Worm (Caenorhabditis elegans): ENCODE measurements around the gene ZK666.1.
A peak's percentile ranks its signal among the peaks of the same experiment; 100 is the strongest.

ZK666.1 gene

DNA sequence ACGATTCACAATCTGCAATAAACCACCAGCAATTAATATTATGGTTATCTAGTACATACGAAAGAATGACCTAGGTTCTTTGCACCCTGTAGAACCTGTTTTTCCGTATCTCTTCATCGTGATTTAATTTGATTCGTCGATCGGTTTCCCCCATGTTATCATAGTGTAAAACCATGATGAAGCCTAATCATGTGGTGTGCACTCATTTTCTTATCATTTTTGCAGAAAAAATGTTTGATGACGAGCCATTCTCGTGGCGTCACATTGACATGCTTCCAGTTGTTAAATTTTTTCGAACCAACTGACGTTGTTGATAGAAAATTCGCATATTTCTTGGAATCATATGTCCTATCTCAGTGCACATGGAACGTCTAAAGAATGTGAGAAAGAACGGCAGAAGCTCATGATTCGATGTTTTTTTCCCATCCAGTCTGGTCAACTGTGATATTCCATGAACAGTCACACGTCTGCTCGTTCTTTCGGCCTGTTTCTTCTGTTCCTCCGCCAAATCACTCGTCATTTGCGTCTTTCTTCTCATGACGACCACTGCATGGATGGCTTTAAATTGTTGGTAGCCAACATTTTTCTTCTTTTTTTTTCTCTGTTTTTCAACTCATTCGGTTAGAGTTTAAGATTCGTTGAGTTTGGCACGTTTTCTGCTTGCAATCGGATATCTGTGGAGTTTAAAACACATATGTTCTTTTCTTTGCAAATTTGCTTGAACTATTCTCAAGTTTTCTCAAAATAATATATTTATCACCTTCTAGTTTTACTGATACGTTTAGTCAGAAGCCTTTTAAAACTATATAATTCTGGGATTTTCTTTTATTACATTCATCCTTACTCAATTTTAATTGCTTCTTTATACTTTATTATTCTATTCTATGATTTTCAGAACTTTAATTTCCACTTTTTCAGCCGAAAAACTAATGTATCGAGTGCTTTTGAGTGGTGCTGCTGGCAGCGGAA is 23.5 kb downstream of the ZK666.1 start, which contains the start of gene ZK673.2:
TSS of gene ZK673.2 (plus strand) at position 919 of the 969 bp plus-strand sequence.
- TF ChIP-seq mdl-1 (tag; optimal IDR thresholded peaks at IDR 0.05): peak; percentile 39
- no peak for TF ChIP-seq ceh-9 (tag; optimal IDR thresholded peaks at IDR 0.05)
- TF ChIP-seq fkh-2 (tag; optimal IDR thresholded peaks at IDR 0.05): no peak
- TF ChIP-seq pqm-1 (tag; optimal IDR thresholded peaks at IDR 0.05): peak; percentile 95
- peak; percentile 19 to 56 (median 50) for TF ChIP-seq elt-3 (tag; optimal IDR thresholded peaks at IDR 0.05)
- no peak for TF ChIP-seq egl-27 (tag; optimal IDR thresholded peaks at IDR 0.05)
- TF ChIP-seq nhr-43 (tag; optimal IDR thresholded peaks at IDR 0.05; ENCODE audit: poor library complexity, severe bottlenecking): peak; percentile 71
- TF ChIP-seq nhr-28 (tag; optimal IDR thresholded peaks at IDR 0.05): no peak
- no peak for TF ChIP-seq aly-2 (tag; optimal IDR thresholded peaks at IDR 0.05)
- peak; percentile 75 for TF ChIP-seq nhr-25 (tag; optimal IDR thresholded peaks at IDR 0.05)
- peak; percentile 40 for TF ChIP-seq pha-4 (tag; optimal IDR thresholded peaks at IDR 0.05)
- no peak for TF ChIP-seq mml-1 (tag; optimal IDR thresholded peaks at IDR 0.05)
- TF ChIP-seq elt-2 (tag; optimal IDR thresholded peaks at IDR 0.05): peak; percentile 95
- TF ChIP-seq nhr-11 (tag; optimal IDR thresholded peaks at IDR 0.05): peak; percentile 10
- no peak for TF ChIP-seq ceh-16 (tag; optimal IDR thresholded peaks at IDR 0.05)
- peak; percentile 29 for TF ChIP-seq jun-1 (tag; optimal IDR thresholded peaks at IDR 0.05)
- TF ChIP-seq ama-1 (optimal IDR thresholded peaks at IDR 0.05): peak; percentile 91
- TF ChIP-seq nfya-1 (tag; optimal IDR thresholded peaks at IDR 0.05; ENCODE audit: insufficient read depth): peak; percentile 28
- TF ChIP-seq skn-1 (tag; optimal IDR thresholded peaks at IDR 0.05): no peak
- TF ChIP-seq elt-1 (tag; optimal IDR thresholded peaks at IDR 0.05): peak; percentile 27
- peak; percentile 18 for TF ChIP-seq lsy-12 (tag; optimal IDR thresholded peaks at IDR 0.05)
- peak; percentile 54 for TF ChIP-seq nhr-23 (tag; optimal IDR thresholded peaks at IDR 0.05)
- no peak for TF ChIP-seq ztf-4 (tag; optimal IDR thresholded peaks at IDR 0.05)
- TF ChIP-seq nhr-12 (tag; optimal IDR thresholded peaks at IDR 0.05): no peak

ce11 chrII:10446814-10447213 is 24.3 kb downstream of the ZK666.1 start:
- TF ChIP-seq aly-2 (tag; optimal IDR thresholded peaks at IDR 0.05) (no peak), pha-4 (tag; optimal IDR thresholded peaks at IDR 0.05) (peak; percentile 75), ztf-11 (tag; optimal IDR thresholded peaks at IDR 0.05) (no peak)

DNA sequence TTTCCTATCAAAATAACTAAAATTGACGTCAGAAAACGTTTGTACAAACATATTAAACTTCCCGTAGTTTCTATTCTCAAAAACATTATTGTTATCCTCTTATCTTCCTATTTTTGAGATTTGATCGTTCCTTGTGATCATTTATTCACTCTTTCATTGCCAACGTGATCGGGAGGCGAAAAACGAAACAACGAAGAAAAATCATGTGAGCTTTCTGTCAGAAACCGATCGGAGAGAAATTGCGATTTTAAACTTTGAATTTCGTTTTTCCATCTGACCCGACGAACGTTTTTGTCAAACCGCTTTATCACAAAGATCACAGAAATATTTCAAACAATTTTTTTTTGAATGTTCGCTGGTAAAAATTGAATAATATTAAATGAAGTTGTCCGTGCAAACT is 24.8 kb downstream of the ZK666.1 start:
- TF ChIP-seq nhr-43 (tag; optimal IDR thresholded peaks at IDR 0.05; ENCODE audit: poor library complexity, severe bottlenecking) (peak; percentile 10), lsy-12 (tag; optimal IDR thresholded peaks at IDR 0.05) (no peak), nhr-23 (tag; optimal IDR thresholded peaks at IDR 0.05) (peak; percentile 26), elt-1 (tag; optimal IDR thresholded peaks at IDR 0.05) (peak; percentile 48), jun-1 (tag; optimal IDR thresholded peaks at IDR 0.05) (peak; percentile 43), hmg-11 (tag; optimal IDR thresholded peaks at IDR 0.05) (no peak), snpc-4 (tag; optimal IDR thresholded peaks at IDR 0.05) (peak; percentile 12), pha-4 (tag; optimal IDR thresholded peaks at IDR 0.05) (peak; percentile 8), elt-2 (tag; optimal IDR thresholded peaks at IDR 0.05) (peak; percentile 68), nfya-1 (tag; optimal IDR thresholded peaks at IDR 0.05; ENCODE audit: insufficient read depth) (peak; percentile 15), R02D3.7 (tag; optimal IDR thresholded peaks at IDR 0.05) (no peak), pqm-1 (tag; optimal IDR thresholded peaks at IDR 0.05) (peak; percentile 58)

DNA sequence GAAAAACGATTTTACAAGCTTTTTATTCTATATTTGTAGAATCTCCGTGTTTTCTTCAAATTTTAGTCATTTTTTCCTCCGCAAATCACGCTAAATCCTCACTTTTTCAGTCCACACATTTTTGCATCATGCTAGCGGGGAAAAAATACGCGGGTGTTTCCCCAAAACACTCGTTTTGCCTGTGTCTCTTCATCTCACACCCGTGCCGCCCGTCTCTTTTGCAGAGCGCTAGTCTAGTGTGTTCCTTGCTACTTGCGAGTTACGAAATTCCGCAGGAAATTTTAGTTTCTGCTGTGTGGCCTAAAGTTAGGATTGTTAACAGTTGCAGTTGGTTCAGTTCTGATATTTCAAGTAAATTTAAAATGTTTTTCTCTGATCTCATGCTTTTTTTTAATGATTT is 25.4 kb downstream of the ZK666.1 start:
- no peak for TF ChIP-seq nhr-43 (tag; optimal IDR thresholded peaks at IDR 0.05; ENCODE audit: poor library complexity, severe bottlenecking)
- no peak for TF ChIP-seq fkh-2 (tag; optimal IDR thresholded peaks at IDR 0.05)
- TF ChIP-seq lin-15B (tag; optimal IDR thresholded peaks at IDR 0.05): peak; percentile 30
- no peak for TF ChIP-seq egl-5 (tag; optimal IDR thresholded peaks at IDR 0.05)
- TF ChIP-seq ZK546.5 (tag; optimal IDR thresholded peaks at IDR 0.05): no peak
- no peak for TF ChIP-seq nhr-28 (tag; optimal IDR thresholded peaks at IDR 0.05)
- TF ChIP-seq ztf-11 (tag; optimal IDR thresholded peaks at IDR 0.05): no peak
- TF ChIP-seq skn-1 (tag; optimal IDR thresholded peaks at IDR 0.05): no peak
- no peak for TF ChIP-seq ztf-4 (tag; optimal IDR thresholded peaks at IDR 0.05)
- TF ChIP-seq ceh-82 (tag; optimal IDR thresholded peaks at IDR 0.05): no peak
- TF ChIP-seq mdl-1 (tag; optimal IDR thresholded peaks at IDR 0.05): no peak
- TF ChIP-seq eor-1 (tag; optimal IDR thresholded peaks at IDR 0.05): no peak
- TF ChIP-seq hmg-11 (tag; optimal IDR thresholded peaks at IDR 0.05): no peak
- no peak for TF ChIP-seq sea-2 (GFP tag; optimal IDR thresholded peaks at IDR 0.05)
- no peak for TF ChIP-seq unc-62 (GFP tag; optimal IDR thresholded peaks at IDR 0.05)
- peak; percentile 1 for TF ChIP-seq fkh-10 (GFP tag; optimal IDR thresholded peaks at IDR 0.05)
- TF ChIP-seq elt-3 (tag; optimal IDR thresholded peaks at IDR 0.05): no peak
- TF ChIP-seq nhr-76 (tag; optimal IDR thresholded peaks at IDR 0.05): no peak
- no peak for TF ChIP-seq daf-12 (tag; optimal IDR thresholded peaks at IDR 0.05)
- no peak for TF ChIP-seq unc-39 (tag; optimal IDR thresholded peaks at IDR 0.05)
- TF ChIP-seq zag-1 (tag; optimal IDR thresholded peaks at IDR 0.05): no peak
- TF ChIP-seq egl-27 (tag; optimal IDR thresholded peaks at IDR 0.05): no peak
- TF ChIP-seq pha-4 (tag; optimal IDR thresholded peaks at IDR 0.05): no peak
- peak; percentile 27 for TF ChIP-seq nhr-25 (tag; optimal IDR thresholded peaks at IDR 0.05)
- TF ChIP-seq pqm-1 (tag; optimal IDR thresholded peaks at IDR 0.05): no peak
- no peak for TF ChIP-seq elt-1 (tag; optimal IDR thresholded peaks at IDR 0.05)
- TF ChIP-seq nhr-12 (tag; optimal IDR thresholded peaks at IDR 0.05): no peak
- no peak for TF ChIP-seq ceh-16 (tag; optimal IDR thresholded peaks at IDR 0.05)
- no peak for TF ChIP-seq fos-1 (tag; optimal IDR thresholded peaks at IDR 0.05)
- no peak for TF ChIP-seq elt-2 (tag; optimal IDR thresholded peaks at IDR 0.05)
- no peak for TF ChIP-seq tbx-2 (tag; optimal IDR thresholded peaks at IDR 0.05)

All from whole organism, L3 larva.